Worm (Caenorhabditis elegans): ENCODE data around the gene acs-7.

DNA sequence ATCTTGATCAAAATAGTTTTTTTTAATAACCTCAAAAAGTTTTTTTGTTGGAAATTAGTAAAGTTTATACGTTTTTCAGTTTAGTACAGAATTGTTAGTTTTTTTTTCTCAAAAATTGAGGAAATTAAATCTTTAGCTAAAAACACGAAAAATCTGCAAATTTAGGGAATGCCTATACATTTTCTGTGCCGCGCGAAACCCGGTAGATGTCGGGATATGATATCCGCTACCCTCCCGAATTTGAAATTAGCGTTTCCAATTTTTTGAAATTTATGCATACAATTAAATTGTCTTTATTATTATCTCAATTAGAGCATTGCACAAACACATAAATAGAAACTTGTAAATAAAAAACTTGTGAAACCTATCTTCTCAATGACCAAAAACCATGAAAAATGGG, 41.2 kb downstream of the acs-7 start:
- TF ChIP-seq ztf-29 (GFP tag; IDR thresholded peaks at IDR 0.05) (no peak), tab-1 (GFP tag; IDR thresholded peaks at IDR 0.05) (no peak), med-1 (GFP tag; optimal IDR thresholded peaks at IDR 0.05; ENCODE audit: insufficient read depth) (no peak), flt-1 (GFP tag; IDR thresholded peaks at IDR 0.05) (no peak), cog-1 (tag; optimal IDR thresholded peaks at IDR 0.05) (no peak), klf-2 (GFP tag; conservative IDR thresholded peaks at IDR 0.05) (no peak), T22C8.4 (GFP tag; IDR thresholded peaks at IDR 0.05) (no peak)
